Worm (Caenorhabditis elegans) whole organism, late embryonic: ENCODE measurements around the gene vha-6.

Experiments
- K09A11.1 ChIP-seq: sonication (generic microtip); optimal IDR thresholded peaks from 2 replicates; lab custom pipeline; 2017; ENCODE audit warnings: antibody characterized with exemption, mild to moderate bottlenecking, missing genetic modification characterization, missing compliant biosample characterization; ENCODE audit not compliant: insufficient read depth
- Y22D7AL.16 ChIP-seq: sonication (generic microtip); optimal IDR thresholded peaks from 2 replicates; lab custom pipeline; 2016; ENCODE audit warnings: missing genetic modification characterization, missing compliant biosample characterization
- ama-1 ChIP-seq: fragments of 150-350 bp; optimal IDR thresholded peaks from 2 replicates; lab custom pipeline; 2014
- dve-1 ChIP-seq: sonication (generic microtip); optimal IDR thresholded peaks from 2 replicates; lab custom pipeline; 2017; ENCODE audit warnings: antibody characterized with exemption, mild to moderate bottlenecking, missing genetic modification characterization, missing compliant biosample characterization
- fkh-10 ChIP-seq: fragments of 150-350 bp; optimal IDR thresholded peaks from 2 replicates; lab custom pipeline; 2014; ENCODE audit warnings: missing biosample characterization, missing genetic modification reagents, missing genetic modification characterization
- nhr-11 ChIP-seq: fragments of 150-350 bp; optimal IDR thresholded peaks from 2 replicates; lab custom pipeline; 2014; ENCODE audit warnings: missing biosample characterization, missing genetic modification characterization
- tbx-2 ChIP-seq: sonication (generic microtip); optimal IDR thresholded peaks from 2 replicates; lab custom pipeline; 2016; ENCODE audit warnings: missing genetic modification characterization, missing compliant biosample characterization
- unc-42 ChIP-seq: sonication (generic microtip); optimal IDR thresholded peaks from 2 replicates; lab custom pipeline; 2016; ENCODE audit warnings: missing genotype, missing genetic modification characterization, missing compliant biosample characterization

ce11 chrII:11469574-11470108 is 31.4 kb upstream of the vha-6 start, which contains the start of gene cisd-1:
- TF ChIP-seq Y22D7AL.16 (tag; lab: Kevin White, UChicago) (no peak), unc-42 (tag; lab: Kevin White, UChicago) (no peak), tbx-2 (no peak), nhr-11 (no peak), K09A11.1 (tag; lab: Kevin White, UChicago) (no peak), ama-1 (lab: Kevin White, UChicago) (no peak), fkh-10 (GFP tag; lab: Kevin White, UChicago) (no peak), dve-1 (tag; lab: Kevin White, UChicago) (no peak)
